Worm (Caenorhabditis elegans): ENCODE results near the gene Y105C5A.13.
"Not testable (repeated sequence)": the region's sequence is repeated elsewhere in the genome, so short reads cannot be mapped to it uniquely, and the experiment has no call there.

The Y105C5A.13 gene

ce11 chrIV:15640852-15641251 lies at the start of gene Y105C5A.13:
Gene Y105C5A.13 (plus strand): TSS chrIV:15641231.
- TF ChIP-seq pha-4 (tag; optimal IDR thresholded peaks at IDR 0.05) (peak; percentile 7), jun-1 (tag; optimal IDR thresholded peaks at IDR 0.05) (peak; percentile 55), elt-2 (tag; optimal IDR thresholded peaks at IDR 0.05) (peak; percentile 89), skn-1 (tag; optimal IDR thresholded peaks at IDR 0.05) (no peak), egl-27 (tag; optimal IDR thresholded peaks at IDR 0.05) (no peak), pqm-1 (tag; optimal IDR thresholded peaks at IDR 0.05) (peak; percentile 82), nhr-67 (tag; optimal IDR thresholded peaks at IDR 0.05) (no peak)

- no peak for TF ChIP-seq elt-1 (tag; optimal IDR thresholded peaks at IDR 0.05)
- no peak for TF ChIP-seq pha-4 (tag; optimal IDR thresholded peaks at IDR 0.05)
- TF ChIP-seq nhr-11 (tag; optimal IDR thresholded peaks at IDR 0.05) = no peak
- TF ChIP-seq elt-3 (tag; optimal IDR thresholded peaks at IDR 0.05) = no peak
- TF ChIP-seq snpc-4 (tag; optimal IDR thresholded peaks at IDR 0.05) = no peak
- TF ChIP-seq eor-1 (tag; optimal IDR thresholded peaks at IDR 0.05) = no peak
- TF ChIP-seq fos-1 (tag; optimal IDR thresholded peaks at IDR 0.05) = no peak
- TF ChIP-seq daf-12 (tag; optimal IDR thresholded peaks at IDR 0.05) = no peak
- no peak for TF ChIP-seq nhr-237 (tag; optimal IDR thresholded peaks at IDR 0.05)
- TF ChIP-seq jun-1 (tag; optimal IDR thresholded peaks at IDR 0.05) = no peak
- TF ChIP-seq aly-2 (tag; optimal IDR thresholded peaks at IDR 0.05) = no peak
- no peak for TF ChIP-seq unc-62 (GFP tag; optimal IDR thresholded peaks at IDR 0.05)
- TF ChIP-seq pqm-1 (tag; optimal IDR thresholded peaks at IDR 0.05) = no peak
- TF ChIP-seq ama-1 (optimal IDR thresholded peaks at IDR 0.05) = no peak
- no peak for TF ChIP-seq skn-1 (tag; optimal IDR thresholded peaks at IDR 0.05)
- no peak for TF ChIP-seq egl-27 (tag; optimal IDR thresholded peaks at IDR 0.05)
- TF ChIP-seq nhr-77 (tag; optimal IDR thresholded peaks at IDR 0.05) = no peak
Measured at ce11 chrIV:15591975-15592374, 49.1 kb upstream of the Y105C5A.13 start.

ce11 chrIV:15593078-15593477 lies 48.0 kb upstream of the Y105C5A.13 start:
- TF ChIP-seq elt-2 (tag; optimal IDR thresholded peaks at IDR 0.05) = peak; percentile 36
- no peak for TF ChIP-seq zag-1 (tag; optimal IDR thresholded peaks at IDR 0.05)
- TF ChIP-seq nfya-1 (tag; optimal IDR thresholded peaks at IDR 0.05; ENCODE audit: insufficient read depth) = no peak
- TF ChIP-seq nhr-237 (tag; optimal IDR thresholded peaks at IDR 0.05) = no peak
- TF ChIP-seq pqm-1 (tag; optimal IDR thresholded peaks at IDR 0.05) = peak; percentile 44
- peak; percentile 62 for TF ChIP-seq pha-4 (tag; optimal IDR thresholded peaks at IDR 0.05)
- no peak for TF ChIP-seq hmg-11 (tag; optimal IDR thresholded peaks at IDR 0.05)

ce11 chrIV:15594935-15595620 lies 46.0 kb upstream of the Y105C5A.13 start, which contains the start of the genes pqn-78 and pqn-79:
Gene pqn-78 (minus strand): TSS chrIV:15595035.
Gene pqn-79 (plus strand): TSS chrIV:15595570.
- TF ChIP-seq nfya-1 (tag; optimal IDR thresholded peaks at IDR 0.05; ENCODE audit: insufficient read depth); elt-3 (tag; optimal IDR thresholded peaks at IDR 0.05); unc-39 (tag; optimal IDR thresholded peaks at IDR 0.05): not testable (repeated sequence)

- TF ChIP-seq snpc-4 (tag; optimal IDR thresholded peaks at IDR 0.05) = peak; percentile 83
- no peak for TF ChIP-seq nhr-23 (tag; optimal IDR thresholded peaks at IDR 0.05)
Measured at ce11 chrIV:15604194-15604593, 36.8 kb upstream of the Y105C5A.13 start.

- TF ChIP-seq mml-1 (tag; optimal IDR thresholded peaks at IDR 0.05) (no peak), nhr-25 (tag; optimal IDR thresholded peaks at IDR 0.05) (no peak), snpc-4 (tag; optimal IDR thresholded peaks at IDR 0.05) (no peak), ztf-11 (tag; optimal IDR thresholded peaks at IDR 0.05) (no peak)
Measured at ce11 chrIV:15606396-15606795, 34.6 kb upstream of the Y105C5A.13 start.

ce11 chrIV:15613141-15613540 lies 27.9 kb upstream of the Y105C5A.13 start:
- TF ChIP-seq nhr-77 (tag; optimal IDR thresholded peaks at IDR 0.05) = no peak
- no peak for TF ChIP-seq mml-1 (tag; optimal IDR thresholded peaks at IDR 0.05)
- TF ChIP-seq pha-4 (tag; optimal IDR thresholded peaks at IDR 0.05) = no peak
- no peak for TF ChIP-seq nhr-76 (tag; optimal IDR thresholded peaks at IDR 0.05)
- no peak for TF ChIP-seq unc-39 (tag; optimal IDR thresholded peaks at IDR 0.05)
- no peak for TF ChIP-seq R02D3.7 (tag; optimal IDR thresholded peaks at IDR 0.05)
- no peak for TF ChIP-seq ZK546.5 (tag; optimal IDR thresholded peaks at IDR 0.05)
- no peak for TF ChIP-seq sea-2 (GFP tag; optimal IDR thresholded peaks at IDR 0.05)
- no peak for TF ChIP-seq nhr-25 (tag; optimal IDR thresholded peaks at IDR 0.05)
- TF ChIP-seq ztf-11 (tag; optimal IDR thresholded peaks at IDR 0.05) = no peak
- TF ChIP-seq nhr-43 (tag; optimal IDR thresholded peaks at IDR 0.05; ENCODE audit: poor library complexity, severe bottlenecking) = no peak
- no peak for TF ChIP-seq pqm-1 (tag; optimal IDR thresholded peaks at IDR 0.05)
- no peak for TF ChIP-seq unc-62 (GFP tag; optimal IDR thresholded peaks at IDR 0.05)
- no peak for TF ChIP-seq skn-1 (tag; optimal IDR thresholded peaks at IDR 0.05)

Data from whole organism, L3 larva.